Fruit fly (Drosophila melanogaster) whole organism, embryonic: Measurements from ENCODE around the gene Patr-1.
A peak's percentile ranks its signal among the peaks of the same experiment; 100 is the strongest.

Experiments
- ATbp ChIP-seq: fragments of 200-800 bp; sonication (Bioruptor generic); optimal IDR thresholded peaks from 2 replicates; lab custom pipeline; 2017; ENCODE audit warnings: missing biosample characterization, mild to moderate bottlenecking, missing genetic modification characterization, missing genetic modification reagents
- Abd-B ChIP-seq: fragments of 200-800 bp; sonication (Bioruptor generic); optimal IDR thresholded peaks from 2 replicates; lab custom pipeline; 2018; ENCODE audit warnings: missing biosample characterization, mild to moderate bottlenecking, missing genetic modification characterization, moderate library complexity
- CG10274 ChIP-seq: fragments of 200-800 bp; sonication (Bioruptor generic); optimal IDR thresholded peaks from 3 replicates; lab custom pipeline; 2017; ENCODE audit warnings: missing biosample characterization, mild to moderate bottlenecking, missing genetic modification characterization
- CG10543 ChIP-seq: fragments of 200-800 bp; sonication (Bioruptor generic); optimal IDR thresholded peaks from 3 replicates; lab custom pipeline; 2017; ENCODE audit warnings: missing biosample characterization, mild to moderate bottlenecking, missing genetic modification characterization, moderate library complexity
- CG11560 ChIP-seq: fragments of 200-800 bp; sonication (Bioruptor generic); IDR thresholded peaks from 3 replicates; pipeline ENCODE4 v1.3.6; 2022; ENCODE audit warnings: missing biosample characterization, missing genetic modification characterization
- CG12391 ChIP-seq: fragments of 200-800 bp; sonication (Bioruptor generic); optimal IDR thresholded peaks from 3 replicates; lab custom pipeline; 2018; ENCODE audit warnings: missing biosample characterization, mild to moderate bottlenecking, missing genetic modification characterization, moderate library complexity
- CG12769 ChIP-seq: fragments of 200-800 bp; sonication (Bioruptor generic); optimal IDR thresholded peaks from 2 replicates; lab custom pipeline; 2019; ENCODE audit warnings: missing biosample characterization, mild to moderate bottlenecking, missing genetic modification characterization, moderate library complexity
- CG15514 ChIP-seq: fragments of 200-800 bp; sonication (Bioruptor generic); optimal IDR thresholded peaks from 3 replicates; lab custom pipeline; 2017; ENCODE audit warnings: missing biosample characterization, missing genetic modification characterization, mild to moderate bottlenecking, moderate library complexity, missing genetic modification reagents
- CG16813 ChIP-seq: fragments of 200-800 bp; sonication (Bioruptor generic); IDR thresholded peaks from 3 replicates; pipeline ENCODE4 v1.3.6; 2022; ENCODE audit warnings: missing biosample characterization, missing genetic modification characterization; ENCODE audit not compliant: partially characterized antibody
- CG16863 ChIP-seq: fragments of 200-800 bp; sonication (Bioruptor generic); optimal IDR thresholded peaks from 3 replicates; lab custom pipeline; 2016; ENCODE audit warnings: missing biosample characterization, missing genetic modification characterization
- CG17359 ChIP-seq: fragments of 200-800 bp; sonication (Bioruptor generic); optimal IDR thresholded peaks from 3 replicates; lab custom pipeline; 2018; ENCODE audit warnings: missing biosample characterization, mild to moderate bottlenecking, missing genetic modification characterization, moderate library complexity
- CG17361 ChIP-seq: fragments of 200-800 bp; sonication (Bioruptor generic); IDR thresholded peaks from 3 replicates; pipeline ENCODE4 v1.3.6; 2022; ENCODE audit warnings: missing biosample characterization, missing genetic modification characterization
- CG17829 ChIP-seq: fragments of 200-800 bp; optimal IDR thresholded peaks from 2 replicates; lab custom pipeline; 2019; ENCODE audit warnings: missing biosample characterization, mild to moderate bottlenecking, missing genetic modification characterization, moderate library complexity
- CG18262 ChIP-seq: fragments of 200-800 bp; optimal IDR thresholded peaks from 3 replicates; lab custom pipeline; 2019; ENCODE audit warnings: missing biosample characterization, mild to moderate bottlenecking, missing genetic modification characterization, moderate library complexity
- CG2875 ChIP-seq: fragments of 200-800 bp; sonication (Bioruptor generic); optimal IDR thresholded peaks from 2 replicates; lab custom pipeline; 2017; ENCODE audit warnings: missing biosample characterization, mild to moderate bottlenecking, missing genetic modification characterization, missing genetic modification reagents
- CG31388 ChIP-seq: fragments of 200-800 bp; sonication (Bioruptor generic); optimal IDR thresholded peaks from 2 replicates; lab custom pipeline; 2016; ENCODE audit warnings: missing biosample characterization, missing genetic modification characterization
- CG3163 ChIP-seq: fragments of 200-800 bp; sonication (Bioruptor generic); optimal IDR thresholded peaks from 3 replicates; lab custom pipeline; 2016; ENCODE audit warnings: missing biosample characterization, missing genetic modification characterization
- CG3407 ChIP-seq: fragments of 200-800 bp; sonication (Bioruptor generic); optimal IDR thresholded peaks from 2 replicates; lab custom pipeline; 2018; ENCODE audit warnings: missing biosample characterization, mild to moderate bottlenecking, missing genetic modification characterization
- CG6683 ChIP-seq: fragments of 200-800 bp; sonication (Bioruptor generic); optimal IDR thresholded peaks from 2 replicates; lab custom pipeline; 2017; ENCODE audit warnings: missing biosample characterization, mild to moderate bottlenecking, missing genetic modification characterization, missing genetic modification reagents
- CG7357 ChIP-seq: fragments of 200-800 bp; sonication (Bioruptor generic); IDR thresholded peaks from 3 replicates; pipeline ENCODE4 v1.3.6; 2022; ENCODE audit warnings: missing biosample characterization, missing genetic modification characterization
- CG8359 ChIP-seq: fragments of 200-800 bp; sonication (Bioruptor generic); optimal IDR thresholded peaks from 2 replicates; lab custom pipeline; 2017; ENCODE audit warnings: missing biosample characterization, mild to moderate bottlenecking, missing genetic modification characterization, borderline replicate concordance
- CG9437 ChIP-seq: fragments of 200-800 bp; sonication (Bioruptor generic); optimal IDR thresholded peaks from 2 replicates; lab custom pipeline; 2018; ENCODE audit warnings: missing biosample characterization, mild to moderate bottlenecking, missing genetic modification characterization
- CG9727 ChIP-seq: fragments of 200-800 bp; sonication (Bioruptor generic); optimal IDR thresholded peaks from 3 replicates; lab custom pipeline; 2017; ENCODE audit warnings: missing biosample characterization, mild to moderate bottlenecking, missing genetic modification characterization
- CG9932 ChIP-seq: fragments of 200-800 bp; sonication (Bioruptor generic); IDR thresholded peaks from 2 replicates; pipeline ENCODE4 v1.3.6; 2022; ENCODE audit warnings: missing biosample characterization, missing genetic modification characterization
- Camta ChIP-seq: fragments of 200-800 bp; sonication (Bioruptor generic); optimal IDR thresholded peaks from 2 replicates; lab custom pipeline; 2016; ENCODE audit warnings: missing biosample characterization, missing genetic modification characterization
- E2f1 ChIP-seq: fragments of 200-800 bp; sonication (Bioruptor generic); IDR thresholded peaks from 2 replicates; pipeline ENCODE4 v1.3.6; 2022; ENCODE audit warnings: missing biosample characterization, missing genetic modification characterization
- HmgZ ChIP-seq: fragments of 200-800 bp; sonication (Bioruptor generic); optimal IDR thresholded peaks from 2 replicates; lab custom pipeline; 2018; ENCODE audit warnings: missing biosample characterization, mild to moderate bottlenecking, missing genetic modification characterization
- Hsf ChIP-seq: fragments of 200-800 bp; sonication (Bioruptor generic); optimal IDR thresholded peaks from 3 replicates; lab custom pipeline; 2016; ENCODE audit warnings: missing biosample characterization, missing genetic modification characterization
- Kr ChIP-seq: fragments of 200-800 bp; sonication (Bioruptor generic); optimal IDR thresholded peaks from 2 replicates; lab custom pipeline; 2017; ENCODE audit warnings: missing biosample characterization, mild to moderate bottlenecking, missing genetic modification characterization
- MBD-R2 ChIP-seq: fragments of 200-800 bp; sonication (Bioruptor generic); IDR thresholded peaks from 2 replicates; pipeline ENCODE4 v1.3.6; 2022; ENCODE audit warnings: missing biosample characterization, missing genetic modification characterization
- PHDP ChIP-seq: fragments of 200-800 bp; sonication (Bioruptor generic); optimal IDR thresholded peaks from 3 replicates; lab custom pipeline; 2018; ENCODE audit warnings: missing biosample characterization, mild to moderate bottlenecking, missing genetic modification characterization, moderate library complexity
- Rfx ChIP-seq: fragments of 200-800 bp; sonication (Bioruptor generic); IDR thresholded peaks from 2 replicates; pipeline ENCODE4 v1.3.6; 2022; ENCODE audit warnings: missing biosample characterization, missing genetic modification characterization
- Side ChIP-seq: fragments of 200-800 bp; sonication (Bioruptor generic); optimal IDR thresholded peaks from 2 replicates; lab custom pipeline; 2016; ENCODE audit warnings: missing biosample characterization, missing genetic modification characterization
- Taf1 ChIP-seq: fragments of 200-800 bp; sonication (Bioruptor generic); IDR thresholded peaks from 2 replicates; pipeline ENCODE4 v1.3.6; 2022; ENCODE audit warnings: missing biosample characterization, missing genetic modification characterization
- Xbp1 ChIP-seq: fragments of 200-800 bp; sonication (Bioruptor generic); optimal IDR thresholded peaks from 3 replicates; lab custom pipeline; 2016; ENCODE audit warnings: missing biosample characterization, mild to moderate bottlenecking, missing genetic modification characterization
- croc ChIP-seq: fragments of 200-800 bp; sonication (Bioruptor generic); conservative IDR thresholded peaks from 3 replicates; pipeline ENCODE4 v1.3.6; 2022; ENCODE audit warnings: missing biosample characterization, missing genetic modification characterization
- crp ChIP-seq, 2 experiments: fragments of 200-800 bp; sonication (Bioruptor generic); optimal IDR thresholded peaks; 2 replicates in 1 of 2; 3 replicates in 1 of 2; lab custom pipeline; 2017; ENCODE audit warnings: missing biosample characterization in 2 of 2, missing genetic modification characterization in 2 of 2, mild to moderate bottlenecking in 1 of 2, moderate library complexity in 1 of 2
- esg ChIP-seq: fragments of 200-800 bp; sonication (Bioruptor generic); conservative IDR thresholded peaks from 2 replicates; pipeline ENCODE4 v1.3.6; 2022; ENCODE audit warnings: missing biosample characterization, missing genetic modification characterization
- ewg ChIP-seq: fragments of 200-800 bp; sonication (Bioruptor generic); optimal IDR thresholded peaks from 3 replicates; lab custom pipeline; 2017; ENCODE audit warnings: mild to moderate bottlenecking, missing biosample characterization, missing genetic modification reagents, missing genetic modification characterization
- hkb ChIP-seq, 2 experiments: fragments of 200-800 bp in 1 of 2; fragments of >200 bp in 1 of 2; sonication (Bioruptor generic) in 1 of 2; IDR thresholded peaks in 1 of 2; optimal IDR thresholded peaks in 1 of 2; 2 replicates each; pipeline versions ENCODE4 v1.3.6 to Lab custom; 2017 to 2022; ENCODE audit warnings: missing biosample characterization in 1 of 2, missing genetic modification characterization in 1 of 2
- knrl ChIP-seq: fragments of 200-800 bp; sonication (Bioruptor generic); IDR thresholded peaks from 3 replicates; pipeline ENCODE4 v1.3.6; 2022; ENCODE audit warnings: missing biosample characterization, missing genetic modification characterization; ENCODE audit not compliant: partially characterized antibody
- lmd ChIP-seq: fragments of 200-800 bp; sonication (Bioruptor generic); IDR thresholded peaks from 2 replicates; pipeline ENCODE4 v1.3.6; 2022; ENCODE audit warnings: missing biosample characterization, missing genetic modification characterization
- onecut ChIP-seq: fragments of 200-800 bp; sonication (Bioruptor generic); IDR thresholded peaks from 2 replicates; pipeline ENCODE4 v1.3.6; 2022; ENCODE audit warnings: missing biosample characterization, missing genetic modification characterization
- pnt ChIP-seq: fragments of 200-800 bp; sonication (Bioruptor generic); optimal IDR thresholded peaks from 3 replicates; lab custom pipeline; 2016; ENCODE audit warnings: missing biosample characterization, missing genetic modification characterization
- row ChIP-seq: fragments of 200-800 bp; sonication (Bioruptor generic); IDR thresholded peaks from 3 replicates; pipeline ENCODE4 v1.3.6; 2022; ENCODE audit warnings: missing biosample characterization, missing genetic modification characterization
- seq ChIP-seq: fragments of 200-800 bp; sonication (Bioruptor generic); IDR thresholded peaks from 2 replicates; pipeline ENCODE4 v1.3.6; 2022; ENCODE audit warnings: missing biosample characterization, missing genetic modification characterization
- sima ChIP-seq: fragments of 200-800 bp; sonication (Bioruptor generic); optimal IDR thresholded peaks from 2 replicates; lab custom pipeline; 2016; ENCODE audit warnings: missing biosample characterization, missing genetic modification characterization
- tap ChIP-seq: fragments of 200-800 bp; optimal IDR thresholded peaks from 3 replicates; lab custom pipeline; 2019; ENCODE audit warnings: missing biosample characterization, mild to moderate bottlenecking, missing genetic modification characterization, moderate library complexity
- tin ChIP-seq: fragments of 200-800 bp; sonication (Bioruptor generic); optimal IDR thresholded peaks from 3 replicates; lab custom pipeline; 2016; ENCODE audit warnings: missing biosample characterization, missing genetic modification characterization
- toy ChIP-seq: fragments of 200-800 bp; sonication (Bioruptor generic); IDR thresholded peaks from 2 replicates; pipeline ENCODE4 v1.3.6; 2022; ENCODE audit warnings: missing biosample characterization, missing genetic modification characterization

Patr-1 gene

DNA sequence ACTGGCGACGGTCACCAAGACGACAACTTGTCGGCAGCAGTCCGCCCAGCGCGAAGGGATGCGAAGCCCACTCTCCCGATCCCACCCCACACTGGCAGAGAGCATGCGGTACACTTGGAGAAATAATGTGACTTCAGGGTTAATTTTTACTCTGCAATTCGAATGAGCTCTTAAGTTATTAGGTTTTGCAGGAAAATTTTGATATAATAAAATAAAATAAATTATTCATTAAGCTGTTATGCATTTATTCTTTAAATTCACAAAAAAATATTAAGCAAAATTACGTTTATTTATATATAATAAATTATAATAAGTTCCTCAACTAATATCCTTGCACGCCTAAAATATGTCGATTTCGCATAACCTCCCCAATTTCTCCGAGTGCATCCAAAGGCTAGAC, 5.5 kb downstream of the Patr-1 start:
- TF ChIP-seq ATbp (no peak), CG3407 (GFP tag; lab: Kevin White, UChicago) (peak; percentile 11), CG16863 (GFP tag; lab: Kevin White, UChicago) (no peak), CG2875 (peak; percentile 31), CG12391 (peak; percentile 50), tin (GFP tag; lab: Kevin White, UChicago) (no peak), Camta (GFP tag; lab: Kevin White, UChicago) (no peak), toy (GFP tag; lab: Robert Waterston, UW) (no peak), HmgZ (tag; lab: Kevin White, UChicago) (no peak), MBD-R2 (GFP tag; lab: Robert Waterston, UW) (no peak), Hsf (GFP tag; lab: Kevin White, UChicago) (no peak), Kr (GFP tag; lab: Kevin White, UChicago) (no peak), Abd-B (GFP tag; lab: Kevin White, UChicago) (no peak), Side (GFP tag; lab: Kevin White, UChicago) (no peak), CG9932 (GFP tag; lab: Robert Waterston, UW) (no peak), lmd (GFP tag; lab: Robert Waterston, UW) (0 out of 2 replicates have a peak, but pooled peaks have one; percentile 12), CG17829 (tag; lab: Kevin White, UChicago) (peak; percentile 49), pnt (GFP tag; lab: Kevin White, UChicago) (no peak), CG10274 (GFP tag; lab: Kevin White, UChicago) (no peak), crp (GFP tag; optimal IDR thresholded peaks at IDR 0.05; lab: Kevin White, UChicago) (no peak), Taf1 (no peak), Xbp1 (GFP tag; lab: Kevin White, UChicago) (peak; percentile 23), ewg (GFP tag; lab: Kevin White, UChicago) (no peak), sima (GFP tag; lab: Kevin White, UChicago) (no peak), CG11560 (tag; lab: Robert Waterston, UW) (no peak), CG15514 (no peak), CG17361 (GFP tag; lab: Robert Waterston, UW) (peak; percentile 63), CG10543 (no peak), CG8359 (GFP tag; lab: Kevin White, UChicago) (no peak), CG6683 (GFP tag; lab: Kevin White, UChicago) (peak; percentile 16), E2f1 (GFP tag; lab: Robert Waterston, UW) (0 out of 2 replicates have a peak, but pooled peaks have one; percentile 19), CG31388 (no peak), row (peak; percentile 45; the same call in 2 of the 3 replicates), CG16813 (GFP tag; lab: Robert Waterston, UW) (no peak), CG12769 (no peak), CG9437 (no peak), CG7357 (no peak), Rfx (GFP tag; lab: Robert Waterston, UW) (0 out of 2 replicates have a peak, but pooled peaks have one; percentile 41), onecut (GFP tag; lab: Robert Waterston, UW) (no peak), CG18262 (tag; lab: Kevin White, UChicago) (peak; percentile 63), CG3163 (GFP tag; lab: Kevin White, UChicago) (no peak), PHDP (tag; lab: Kevin White, UChicago) (peak; percentile 31), knrl (no peak), hkb (optimal IDR thresholded peaks at IDR 0.05; lab: Kevin White, UChicago) (no peak), hkb (GFP tag; IDR thresholded peaks at IDR 0.05; lab: Robert Waterston, UW) (peak; percentile 51; the same call in 1 of the 2 replicates), seq (0 out of 2 replicates have a peak, but pooled peaks have one; percentile 29), croc (GFP tag; lab: Robert Waterston, UW) (no peak), esg (peak; percentile 51; the same call in 1 of the 2 replicates), CG17359 (tag; lab: Kevin White, UChicago) (peak; percentile 7), CG9727 (GFP tag; lab: Kevin White, UChicago) (peak; percentile 26), tap (no peak)
